Worm (Caenorhabditis elegans) whole organism, L4 larva: ENCODE data around the gene rme-4.

Experiments used
- F10B5.3 ChIP-seq: sonication (generic microtip); optimal IDR thresholded peaks from 2 replicates; lab custom pipeline; 2016; ENCODE audit warnings: mild to moderate bottlenecking, missing genetic modification characterization, missing compliant biosample characterization
- Y48G9A.11 ChIP-seq: fragments of 200-800 bp; sonication (Bioruptor generic); IDR thresholded peaks from 2 replicates; pipeline ENCODE4 v1.3.6; 2022; ENCODE audit warnings: missing genetic modification reagents, missing genetic modification characterization, missing compliant biosample characterization
- arid-1 ChIP-seq: fragments of 200-800 bp; sonication (Bioruptor generic); conservative IDR thresholded peaks from 2 replicates; pipeline ENCODE4 v1.3.6; 2022; ENCODE audit warnings: missing genetic modification reagents, missing genetic modification characterization, missing compliant biosample characterization
- ceh-44 ChIP-seq: fragments of 200-800 bp; sonication (Bioruptor generic); IDR thresholded peaks from 2 replicates; pipeline ENCODE4 v1.3.6; 2022; ENCODE audit warnings: missing genetic modification reagents, missing genetic modification characterization, missing compliant biosample characterization
- ceh-82 ChIP-seq: sonication (generic microtip); optimal IDR thresholded peaks from 2 replicates; lab custom pipeline; 2017; ENCODE audit warnings: missing biosample characterization, missing genetic modification characterization

DNA sequence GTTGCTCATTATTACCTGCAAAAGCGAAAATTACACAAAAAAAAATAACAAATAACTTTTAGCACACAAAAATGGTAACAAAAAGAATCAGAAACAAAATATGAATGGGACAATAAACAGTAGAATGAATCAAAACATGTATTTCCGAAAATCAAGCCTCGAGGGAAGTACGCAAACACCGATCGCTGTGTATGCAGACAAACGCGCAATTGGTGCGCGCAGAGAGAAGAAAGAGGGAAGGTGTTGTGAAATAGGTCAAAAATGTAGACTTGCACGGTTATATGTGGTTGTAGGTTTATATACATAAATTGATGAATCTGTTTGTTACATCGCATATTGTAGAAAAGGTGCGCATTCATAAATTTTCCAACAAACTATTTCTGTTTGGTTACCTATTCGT, 40.1 kb upstream of the rme-4 start, which contains the start of gene cdk-11.2:
- TF ChIP-seq arid-1: no peak
- TF ChIP-seq ceh-82 (tag; lab: Kevin White, UChicago): no peak
- TF ChIP-seq Y48G9A.11 (GFP tag; lab: Robert Waterston, UW): no peak
- TF ChIP-seq ceh-44 (GFP tag; lab: Robert Waterston, UW): no peak
- no peak for TF ChIP-seq F10B5.3
